Worm (Caenorhabditis elegans): ENCODE data around the gene srh-116.

Gene srh-116

ce11 chrV:17223305-17223704, 31.6 kb downstream of the srh-116 start, which contains the start of gene srh-252:
Gene srh-252 (minus strand): TSS chrV:17223405.
- TF ChIP-seq Y79H2A.3 (GFP tag; conservative IDR thresholded peaks at IDR 0.05) (no peak), attf-5 (GFP tag; optimal IDR thresholded peaks at IDR 0.05) (no peak), ztf-3 (GFP tag; optimal IDR thresholded peaks at IDR 0.05) (no peak), dpff-1 (tag; optimal IDR thresholded peaks at IDR 0.05) (no peak), F49E8.2 (tag; optimal IDR thresholded peaks at IDR 0.05; ENCODE audit: insufficient read depth) (no peak), pha-4 (tag; optimal IDR thresholded peaks at IDR 0.05) (no peak), rec-8 (tag; optimal IDR thresholded peaks at IDR 0.05) (no peak), ets-4 (GFP tag; optimal IDR thresholded peaks at IDR 0.05) (no peak), zim-3 (tag; optimal IDR thresholded peaks at IDR 0.05) (no peak), Y67H2A.10 (GFP tag; conservative IDR thresholded peaks at IDR 0.05) (no peak)

- no peak for TF ChIP-seq B0019.2 (GFP tag; conservative IDR thresholded peaks at IDR 0.05)
- TF ChIP-seq nfyb-1 (GFP tag; IDR thresholded peaks at IDR 0.05), result no peak
- no peak for TF ChIP-seq efl-1 (GFP tag; optimal IDR thresholded peaks at IDR 0.05)
- TF ChIP-seq xnd-1 (tag; optimal IDR thresholded peaks at IDR 0.05), result no peak
These were observed 34.6 kb downstream of the srh-116 start, which contains the start of gene srh-109 for ce11 chrV:17220345-17220744. Gene srh-109 (minus strand): TSS chrV:17220445.

- TF ChIP-seq madf-10 (tag; optimal IDR thresholded peaks at IDR 0.05), result no peak
These were observed 37.2 kb downstream of the srh-116 start, which contains the start of gene srbc-62 for ce11 chrV:17217690-17218089. Gene srbc-62 (plus strand): TSS chrV:17217990.

ce11 chrV:17215602-17216001, 39.3 kb downstream of the srh-116 start:
- peak; percentile 6 for TF ChIP-seq snpc-1.1 (tag; optimal IDR thresholded peaks at IDR 0.05; ENCODE audit: insufficient read depth)
- TF ChIP-seq attf-6 (GFP tag; IDR thresholded peaks at IDR 0.05), result 0 out of 2 replicates have a peak, but pooled peaks have one; percentile 24
- no peak for TF ChIP-seq rpc-1 (optimal IDR thresholded peaks at IDR 0.05)
- no peak for TF ChIP-seq rpc-1 (tag; optimal IDR thresholded peaks at IDR 0.05)
- TF ChIP-seq snpc-4 (GFP tag; optimal IDR thresholded peaks at IDR 0.05), result no peak
- peak in 2 of 4 experiments; percentile 69 to 77 for TF ChIP-seq snpc-4 (tag; optimal IDR thresholded peaks at IDR 0.05)

ce11 chrV:17212743-17213142, 42.2 kb downstream of the srh-116 start, which contains the start of gene srh-113:
Gene srh-113 (plus strand): TSS chrV:17213043.
- no peak for TF ChIP-seq pbrm-1 (GFP tag; IDR thresholded peaks at IDR 0.05)
- no peak for TF ChIP-seq mxl-1 (tag; optimal IDR thresholded peaks at IDR 0.05)
- no peak for TF ChIP-seq nhr-179 (tag; optimal IDR thresholded peaks at IDR 0.05)
- no peak for TF ChIP-seq nhr-27 (tag; optimal IDR thresholded peaks at IDR 0.05)
- TF ChIP-seq aptf-3 (GFP tag; IDR thresholded peaks at IDR 0.05), result no peak
- no peak for TF ChIP-seq athp-1 (tag; optimal IDR thresholded peaks at IDR 0.05)
- TF ChIP-seq Y56A3A.18 (GFP tag; IDR thresholded peaks at IDR 0.05), result no peak
- no peak for TF ChIP-seq D2030.7 (GFP tag; IDR thresholded peaks at IDR 0.05)
- no peak for TF ChIP-seq F33H1.4 (GFP tag; IDR thresholded peaks at IDR 0.05)
- no peak for TF ChIP-seq hrde-1 (tag; optimal IDR thresholded peaks at IDR 0.05; ENCODE audit: borderline replicate concordance)
- TF ChIP-seq ztf-18 (tag; optimal IDR thresholded peaks at IDR 0.05), result no peak
- TF ChIP-seq Y53G8AR.9 (GFP tag; conservative IDR thresholded peaks at IDR 0.05), result no peak
- no peak for TF ChIP-seq efl-1 (GFP tag; optimal IDR thresholded peaks at IDR 0.05)
- no peak for TF ChIP-seq rec-8 (tag; optimal IDR thresholded peaks at IDR 0.05)
- TF ChIP-seq rcor-1 (GFP tag; IDR thresholded peaks at IDR 0.05), result no peak
- no peak for TF ChIP-seq nfya-1 (tag; optimal IDR thresholded peaks at IDR 0.05; ENCODE audit: borderline replicate concordance, insufficient read depth)
- no peak for TF ChIP-seq hlh-12 (tag; optimal IDR thresholded peaks at IDR 0.05)
- no peak for TF ChIP-seq madf-3 (GFP tag; IDR thresholded peaks at IDR 0.05)
- TF ChIP-seq nhr-120 (GFP tag; IDR thresholded peaks at IDR 0.05), result no peak
- TF ChIP-seq hmg-1.2 (GFP tag; IDR thresholded peaks at IDR 0.05), result no peak
